Worm (Caenorhabditis elegans): ENCODE results near the gene gadr-4.

ce11 chrII:4089183-4089582 lies 26.8 kb upstream of the gadr-4 start:
- TF ChIP-seq mep-1 (tag; optimal IDR thresholded peaks at IDR 0.05) (no peak), lin-13 (tag; optimal IDR thresholded peaks at IDR 0.05) (no peak), ztf-11 (tag; optimal IDR thresholded peaks at IDR 0.05) (no peak), cnd-1 (tag; optimal IDR thresholded peaks at IDR 0.05) (no peak), nhr-76 (tag; optimal IDR thresholded peaks at IDR 0.05) (no peak), elt-3 (tag; optimal IDR thresholded peaks at IDR 0.05) (no peak), unc-62 (GFP tag; optimal IDR thresholded peaks at IDR 0.05) (no peak), sptf-1 (tag; optimal IDR thresholded peaks at IDR 0.05) (no peak)
